Fruit fly (Drosophila melanogaster) whole organism: ENCODE results near the gene Mlc2.

Experiments used
- CG8478 ChIP-seq: fragments of >200 bp; optimal IDR thresholded peaks from 2 replicates; lab custom pipeline; 2018; ENCODE audit warnings: inconsistent platforms
- Dll ChIP-seq: fragments of >200 bp; optimal IDR thresholded peaks from 2 replicates; lab custom pipeline; 2017
- EcR ChIP-seq, 2 experiments: fragments of >200 bp; optimal IDR thresholded peaks; 2 replicates each; lab custom pipeline; 2017; ENCODE audit warnings: missing biosample characterization in 2 of 2, missing genetic modification characterization in 2 of 2, missing genetic modification reagents in 2 of 2
- pan ChIP-seq: fragments of >200 bp; optimal IDR thresholded peaks from 2 replicates; lab custom pipeline; 2017
- psq ChIP-seq: fragments of >200 bp; optimal IDR thresholded peaks from 2 replicates; lab custom pipeline; 2017
- usp ChIP-seq: fragments of >200 bp; optimal IDR thresholded peaks from 2 replicates; lab custom pipeline; 2017; ENCODE audit warnings: missing biosample characterization, missing genetic modification characterization, mixed read lengths

Gene Mlc2

DNA sequence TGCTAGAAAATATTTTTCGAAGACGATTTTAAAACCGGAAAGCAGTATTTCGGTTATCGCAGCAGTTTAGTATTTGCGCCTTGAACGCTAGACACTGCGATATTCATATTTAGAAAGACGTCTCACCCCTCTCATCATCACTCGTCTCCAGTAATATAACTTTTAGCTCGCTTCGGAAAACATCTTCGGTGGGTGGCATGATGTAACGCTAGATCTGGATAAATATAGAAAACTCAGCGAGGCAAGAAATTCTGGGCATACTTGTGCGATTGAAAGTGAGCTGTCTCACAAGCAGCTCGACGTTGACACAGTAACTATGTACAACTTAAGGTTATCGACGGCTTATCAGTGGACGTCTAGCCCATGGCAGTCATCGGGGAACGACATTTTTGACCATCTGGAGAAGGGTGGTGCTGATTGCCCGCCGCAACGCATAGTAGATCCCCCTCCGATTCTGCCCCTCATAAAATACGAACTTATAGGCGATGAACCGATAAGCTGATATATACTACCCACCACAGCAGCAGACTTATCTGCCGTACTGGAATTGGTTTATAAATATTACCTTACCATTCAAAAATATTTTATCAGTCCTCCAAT lies 29.8 kb upstream of the Mlc2 start:
- no peak for TF ChIP-seq usp (GFP tag; lab: Kevin White, UChicago)
- TF ChIP-seq pan (lab: Kevin White, UChicago), result no peak
- TF ChIP-seq EcR (GFP tag; optimal IDR thresholded peaks at IDR 0.05; lab: Kevin White, UChicago), result no peak

DNA sequence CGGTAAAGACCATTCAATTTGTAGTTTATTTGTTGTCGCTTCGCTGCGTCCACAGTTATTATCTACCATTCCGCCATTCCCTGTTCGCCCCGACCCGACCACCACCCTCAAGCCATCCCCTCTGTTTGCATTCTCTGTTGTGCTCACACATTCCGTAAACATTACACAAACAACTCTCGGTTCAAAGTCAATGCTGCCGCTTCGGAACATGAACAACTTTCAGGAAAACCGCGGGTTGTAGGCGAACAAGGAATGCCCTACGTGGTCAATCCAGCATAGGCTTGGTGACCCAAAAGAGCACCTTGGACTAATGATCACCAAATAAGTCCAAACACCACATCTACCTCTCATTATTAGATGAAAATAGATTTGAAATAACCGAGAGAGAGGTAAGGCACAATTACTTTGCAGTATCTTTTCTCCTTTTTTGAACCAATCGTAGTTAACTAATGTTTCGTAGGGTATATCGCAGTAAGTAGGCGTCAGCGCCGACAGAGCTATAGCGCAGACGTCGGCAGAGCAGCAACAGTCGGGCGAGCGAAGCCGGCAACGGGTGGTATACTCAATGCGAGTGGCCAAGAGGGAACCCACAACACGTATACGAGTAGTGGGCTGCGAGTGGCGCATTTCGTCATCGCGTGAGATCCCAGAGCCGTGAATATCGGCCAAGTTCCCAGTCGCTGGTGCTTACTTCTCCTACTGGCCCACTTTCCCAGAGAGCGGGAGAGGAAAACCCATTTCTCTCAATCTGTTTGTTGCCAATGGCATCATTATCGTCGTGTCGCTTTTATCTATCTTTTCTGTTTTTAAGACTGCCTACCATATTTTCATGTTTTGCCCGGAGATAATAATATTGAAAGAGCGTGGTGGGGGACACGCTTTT lies 29.0 kb upstream of the Mlc2 start:
- no peak for TF ChIP-seq pan (lab: Kevin White, UChicago)
- no peak for TF ChIP-seq EcR (GFP tag; optimal IDR thresholded peaks at IDR 0.05; lab: Kevin White, UChicago)
- no peak for TF ChIP-seq usp (GFP tag; lab: Kevin White, UChicago)
- TF ChIP-seq psq (lab: Kevin White, UChicago), result no peak
- no peak for TF ChIP-seq Dll (lab: Kevin White, UChicago)
- TF ChIP-seq CG8478, result no peak

DNA sequence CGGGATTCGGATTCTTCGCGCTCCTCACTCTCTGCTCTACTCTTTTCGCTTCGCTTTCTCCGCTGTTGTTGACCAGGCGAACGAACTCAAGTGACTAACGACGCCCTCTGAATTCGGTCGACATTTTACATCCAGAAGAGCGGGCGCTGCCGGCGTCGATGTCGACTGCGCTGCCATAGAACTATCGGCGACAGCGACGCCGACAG lies 28.4 kb upstream of the Mlc2 start, which contains the start of gene CG9743:
CG9743 (minus strand) TSS at position 101 of the 206 bp plus-strand sequence.
- TF ChIP-seq usp (GFP tag; lab: Kevin White, UChicago), result no peak
- no peak for TF ChIP-seq EcR (GFP tag; optimal IDR thresholded peaks at IDR 0.05; lab: Kevin White, UChicago)
- no peak for TF ChIP-seq psq (lab: Kevin White, UChicago)
- no peak for TF ChIP-seq CG8478
- TF ChIP-seq Dll (lab: Kevin White, UChicago), result no peak
- TF ChIP-seq pan (lab: Kevin White, UChicago), result no peak

DNA sequence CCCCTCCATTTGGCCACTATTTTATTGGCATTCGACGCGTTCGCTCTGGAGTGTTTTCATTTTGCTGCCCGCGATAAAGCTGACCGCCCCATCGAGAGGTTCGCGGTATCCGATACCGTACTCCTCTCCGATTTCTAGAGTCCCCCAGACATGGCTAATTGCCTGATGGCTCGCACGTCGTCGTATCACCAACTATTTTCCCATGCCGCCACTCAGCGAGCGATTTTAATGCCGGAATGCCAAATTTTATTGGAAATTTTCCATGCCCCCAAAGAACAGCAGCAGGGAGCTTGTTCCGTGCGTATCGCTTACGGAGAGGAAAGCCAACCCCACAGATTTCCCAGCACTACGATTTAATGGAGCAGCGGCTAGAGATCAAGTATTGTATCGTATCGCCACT lies 26.7 kb upstream of the Mlc2 start:
- TF ChIP-seq psq (lab: Kevin White, UChicago) (no peak), EcR (GFP tag; optimal IDR thresholded peaks at IDR 0.05; lab: Kevin White, UChicago) (no peak), CG8478 (no peak), pan (lab: Kevin White, UChicago) (no peak)

DNA sequence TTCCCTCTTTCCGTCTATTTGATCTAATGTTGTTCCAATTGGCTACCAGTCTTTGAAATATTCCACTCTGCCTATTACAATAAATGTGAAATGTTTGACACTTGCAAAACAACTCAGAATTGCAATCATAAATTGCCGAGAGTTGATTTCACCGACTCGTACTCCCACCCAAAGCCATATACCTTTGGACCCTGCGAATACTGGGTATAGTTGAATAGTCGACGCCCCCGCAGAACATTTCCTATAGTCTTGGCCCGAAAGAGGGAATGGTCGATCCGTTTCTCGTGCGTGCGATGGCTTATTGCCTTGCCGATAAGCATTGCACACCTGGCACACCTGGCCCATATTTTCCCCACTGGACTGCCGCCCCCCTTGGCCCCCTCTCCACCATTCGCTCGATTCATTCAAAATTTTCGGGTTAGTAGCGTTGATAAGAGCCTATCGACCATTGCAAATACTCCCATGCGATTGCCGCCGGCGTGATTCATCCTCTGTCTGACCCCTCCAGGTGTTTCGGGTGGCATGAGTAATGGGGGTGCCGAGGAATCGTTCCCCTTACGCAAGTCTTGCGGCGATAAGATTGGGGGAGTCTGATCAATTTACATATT lies 25.8 kb upstream of the Mlc2 start:
- TF ChIP-seq pan (lab: Kevin White, UChicago) (no peak), usp (GFP tag; lab: Kevin White, UChicago) (no peak), CG8478 (no peak), Dll (lab: Kevin White, UChicago) (no peak), psq (lab: Kevin White, UChicago) (no peak), EcR (GFP tag; optimal IDR thresholded peaks at IDR 0.05; lab: Kevin White, UChicago) (no peak)

DNA sequence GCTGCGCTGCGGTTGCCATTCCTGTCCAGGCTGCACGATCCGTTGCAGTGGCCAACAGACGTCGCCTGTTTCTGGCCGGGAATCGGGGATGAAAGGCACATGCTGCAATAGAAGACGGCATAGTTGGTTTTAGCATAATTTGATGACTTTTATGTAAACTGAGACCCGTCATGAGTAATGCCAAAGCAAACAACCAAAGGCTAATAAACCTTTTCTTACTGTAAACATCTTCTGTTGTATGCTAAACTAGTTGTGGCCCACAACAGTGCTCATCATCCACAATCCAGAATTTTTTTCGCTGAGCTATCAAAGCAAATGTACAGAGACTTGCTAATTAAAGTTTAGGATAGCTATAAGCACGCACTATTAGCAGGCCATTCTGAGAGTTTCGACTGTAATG lies 24.4 kb upstream of the Mlc2 start:
- TF ChIP-seq pan (lab: Kevin White, UChicago), result no peak

DNA sequence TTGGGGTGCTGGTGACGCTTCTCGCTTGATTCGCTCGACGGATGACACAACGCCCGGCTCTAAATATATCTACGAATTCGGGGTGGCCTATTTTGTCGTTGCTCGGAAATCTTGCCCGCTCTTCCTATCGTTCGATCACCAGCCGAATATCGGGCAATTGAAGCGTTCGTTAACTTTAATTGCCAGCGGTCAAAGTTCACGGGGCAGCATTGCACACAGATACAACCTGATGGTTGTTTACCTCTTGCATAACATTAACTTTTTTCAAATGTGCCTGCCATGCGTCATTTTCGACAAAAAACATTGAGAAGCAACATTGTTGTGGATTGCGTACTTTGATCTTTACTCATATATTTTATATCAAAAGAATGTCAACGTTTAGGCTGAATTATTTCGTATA lies 23.4 kb upstream of the Mlc2 start:
- TF ChIP-seq psq (lab: Kevin White, UChicago) (no peak), EcR (GFP tag; optimal IDR thresholded peaks at IDR 0.05; lab: Kevin White, UChicago) (no peak), Dll (lab: Kevin White, UChicago) (no peak), usp (GFP tag; lab: Kevin White, UChicago) (no peak), pan (lab: Kevin White, UChicago) (no peak), CG8478 (no peak)

DNA sequence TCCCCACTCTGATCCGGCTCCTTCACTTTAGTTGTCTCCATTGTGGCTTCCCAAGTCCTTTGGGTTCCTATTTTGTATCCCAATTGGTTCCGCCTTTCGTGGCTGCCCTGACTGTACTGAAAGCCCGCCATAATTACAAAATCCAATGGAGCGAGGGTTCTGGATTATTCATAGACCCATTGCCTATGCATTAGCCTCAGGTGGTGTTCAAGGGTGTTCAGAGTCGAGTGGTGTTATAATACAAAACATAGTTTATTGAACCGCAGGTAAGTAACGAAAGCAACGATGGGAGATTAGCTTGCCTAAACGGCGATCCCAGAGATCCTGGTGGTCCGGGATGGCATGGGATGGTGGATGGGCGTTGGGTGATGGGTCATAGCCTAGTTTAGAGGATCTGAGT lies 21.8 kb upstream of the Mlc2 start, which contains the start of gene CG15531:
CG15531 (minus strand) TSS at position 101 of the 400 bp plus-strand sequence.
- TF ChIP-seq usp (GFP tag; lab: Kevin White, UChicago), result no peak
- TF ChIP-seq EcR (GFP tag; optimal IDR thresholded peaks at IDR 0.05; lab: Kevin White, UChicago), result no peak
- no peak for TF ChIP-seq Dll (lab: Kevin White, UChicago)
- no peak for TF ChIP-seq pan (lab: Kevin White, UChicago)
- no peak for TF ChIP-seq psq (lab: Kevin White, UChicago)
- TF ChIP-seq CG8478, result no peak

DNA sequence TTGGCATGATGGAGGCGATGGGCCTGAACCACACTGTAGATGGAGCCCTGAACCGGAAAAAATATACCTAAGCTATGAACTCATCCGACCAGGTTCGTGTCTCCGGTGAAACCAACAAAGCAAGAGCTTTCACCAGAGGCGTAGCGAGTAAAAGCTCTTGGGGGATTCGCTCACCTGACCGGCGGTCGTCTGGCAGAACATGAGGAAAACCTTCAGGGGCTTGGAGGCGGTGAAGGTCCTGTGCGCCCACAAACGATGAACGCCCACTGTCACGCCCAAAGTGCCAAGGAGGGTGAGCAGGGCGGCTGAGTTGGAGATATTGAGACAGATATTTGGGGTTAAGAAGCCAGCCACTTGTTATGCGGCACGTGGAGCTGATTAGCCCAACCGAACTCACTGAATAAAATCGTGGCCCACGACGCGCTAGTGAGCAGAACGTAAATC lies 21.3 kb upstream of the Mlc2 start:
- TF ChIP-seq CG8478, result no peak

DNA sequence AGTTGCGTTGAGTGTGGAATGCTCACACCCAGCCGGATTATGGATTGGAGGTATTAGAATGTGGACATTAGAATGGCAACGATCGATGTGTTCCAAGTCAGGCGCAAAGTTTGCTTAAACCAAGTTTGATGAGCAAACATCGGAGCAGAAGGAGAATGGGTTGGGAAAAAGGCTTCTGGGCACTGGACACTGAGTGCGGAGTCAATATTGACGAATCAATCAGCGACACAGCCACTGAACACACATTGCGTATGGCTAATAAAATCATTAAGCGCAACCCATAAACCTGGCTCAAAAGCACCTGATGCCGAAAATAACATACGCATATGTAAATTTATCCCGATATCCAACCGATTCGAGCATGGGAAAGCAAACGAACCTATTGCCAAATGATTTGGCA lies 19.5 kb upstream of the Mlc2 start:
- TF ChIP-seq CG8478 (no peak), Dll (lab: Kevin White, UChicago) (no peak), EcR (GFP tag; optimal IDR thresholded peaks at IDR 0.05; lab: Kevin White, UChicago) (no peak), usp (GFP tag; lab: Kevin White, UChicago) (no peak), pan (lab: Kevin White, UChicago) (no peak), psq (lab: Kevin White, UChicago) (no peak)

DNA sequence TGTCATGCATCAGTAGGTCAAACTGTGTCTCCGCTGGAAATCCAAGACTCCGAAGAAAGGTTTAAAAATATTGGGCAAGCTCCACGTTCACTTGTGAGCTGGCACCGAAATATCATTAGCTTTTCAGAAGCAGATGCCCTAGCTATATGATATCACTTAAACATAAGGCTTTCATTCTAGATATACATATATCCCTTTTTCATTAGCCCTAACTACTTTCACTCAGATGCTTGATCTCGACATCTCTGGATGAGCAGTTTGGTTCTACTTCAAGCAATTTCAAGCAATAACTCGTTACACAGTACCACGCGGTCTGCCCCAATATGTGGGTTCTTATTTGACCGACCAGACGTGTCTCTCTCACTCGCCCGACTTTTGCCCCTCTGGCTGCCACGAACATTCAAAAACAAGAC lies 17.1 kb upstream of the Mlc2 start:
- TF ChIP-seq CG8478, result no peak
- peak; percentile 93 for TF ChIP-seq pan (lab: Kevin White, UChicago)
- TF ChIP-seq EcR (GFP tag; optimal IDR thresholded peaks at IDR 0.05; lab: Kevin White, UChicago), result no peak
- TF ChIP-seq usp (GFP tag; lab: Kevin White, UChicago), result no peak

DNA sequence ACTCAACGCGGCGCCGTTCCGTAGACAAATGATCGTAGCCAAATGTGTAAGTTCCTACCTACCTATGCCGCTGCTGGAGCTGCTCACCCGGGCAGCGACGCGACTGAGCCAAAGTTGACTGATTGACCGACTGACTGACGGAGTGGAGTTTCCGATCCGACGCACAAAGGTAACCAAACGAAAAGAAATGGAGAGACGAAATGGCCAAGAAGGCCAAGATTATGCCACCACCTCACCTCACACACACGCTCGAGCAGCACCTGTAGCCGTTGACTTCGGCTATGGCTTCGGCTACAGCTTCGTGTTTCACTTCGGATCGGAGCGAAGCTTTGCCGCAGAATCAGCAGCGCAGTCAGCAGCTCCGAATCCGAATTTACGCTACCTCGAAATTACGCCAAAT lies 16.7 kb upstream of the Mlc2 start, which contains the start of gene CG9747:
CG9747 (minus strand) TSS at position 206 of the 400 bp plus-strand sequence.
- TF ChIP-seq CG8478 (no peak), psq (lab: Kevin White, UChicago) (no peak)
